Fruit fly (Drosophila melanogaster): Measurements from ENCODE around the gene MED18.

dm6 chrX:1899445-1900085 is 33.9 kb downstream of the MED18 start:
- TF ChIP-seq psq (optimal IDR thresholded peaks at IDR 0.05) = no peak
- TF ChIP-seq ttk (optimal IDR thresholded peaks at IDR 0.05) = no peak
- no peak for TF ChIP-seq h (optimal IDR thresholded peaks at IDR 0.05)
- no peak for TF ChIP-seq Myc (optimal IDR thresholded peaks at IDR 0.05)

Measured in Kc167 (cell line).